Worm (Caenorhabditis elegans): ENCODE measurements around the gene M03F8.1.

DNA sequence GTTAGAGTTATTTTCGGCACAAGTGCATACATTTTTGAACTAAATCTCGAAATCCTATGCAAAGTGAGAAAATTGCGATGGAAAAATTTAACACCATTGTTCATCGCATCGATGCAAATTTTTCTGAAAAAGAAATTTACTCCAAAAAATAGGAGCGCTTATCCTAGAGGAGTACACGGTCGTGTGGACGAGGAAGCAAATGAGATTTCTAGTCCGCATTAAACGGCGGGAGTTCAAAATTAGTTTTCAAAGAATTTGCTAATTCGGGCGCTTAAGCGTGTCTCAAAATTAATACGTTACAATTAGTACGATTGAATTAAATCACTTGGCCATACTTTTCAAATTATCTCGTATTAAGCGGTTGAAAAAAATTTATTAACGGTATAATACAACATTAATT is 33.5 kb upstream of the M03F8.1 start, which contains the start of gene lrpr-1:
- peak; percentile 96 for TF ChIP-seq ets-4 (tag; optimal IDR thresholded peaks at IDR 0.05)
- no peak for TF ChIP-seq sox-4 (tag; optimal IDR thresholded peaks at IDR 0.05)
- peak; percentile 94 for TF ChIP-seq ceh-31 (tag; optimal IDR thresholded peaks at IDR 0.05)
- no peak for TF ChIP-seq nhr-11 (tag; optimal IDR thresholded peaks at IDR 0.05)
- TF ChIP-seq pha-4 (tag; optimal IDR thresholded peaks at IDR 0.05), result no peak
- no peak for TF ChIP-seq ceh-48 (tag; optimal IDR thresholded peaks at IDR 0.05)
- TF ChIP-seq unc-42 (tag; optimal IDR thresholded peaks at IDR 0.05), result peak; percentile 51
- no peak for TF ChIP-seq elt-2 (tag; optimal IDR thresholded peaks at IDR 0.05)
- TF ChIP-seq F13H6.1 (tag; optimal IDR thresholded peaks at IDR 0.05), result peak; percentile 41
